Worm (Caenorhabditis elegans) whole organism, L3 larva: Measurements from ENCODE around the gene srz-56.

Experiments
- R02D3.7 ChIP-seq: fragments of 150-350 bp; optimal IDR thresholded peaks from 2 replicates; lab custom pipeline; 2014; ENCODE audit warnings: missing biosample characterization, missing genetic modification characterization
- aly-2 ChIP-seq: fragments of 150-350 bp; optimal IDR thresholded peaks from 2 replicates; lab custom pipeline; 2014; ENCODE audit warnings: missing biosample characterization, missing genetic modification characterization
- ceh-16 ChIP-seq: sonication (generic microtip); optimal IDR thresholded peaks from 2 replicates; lab custom pipeline; 2017; ENCODE audit warnings: missing biosample characterization, missing genetic modification characterization
- ceh-28 ChIP-seq: fragments of 150-350 bp; optimal IDR thresholded peaks from 2 replicates; lab custom pipeline; 2014; ENCODE audit warnings: missing biosample characterization, missing genetic modification reagents, missing genetic modification characterization
- ceh-82 ChIP-seq: fragments of 150-350 bp; optimal IDR thresholded peaks from 2 replicates; lab custom pipeline; 2014; ENCODE audit warnings: missing biosample characterization, missing genetic modification characterization
- ceh-9 ChIP-seq: sonication (generic microtip); optimal IDR thresholded peaks from 2 replicates; lab custom pipeline; 2018; ENCODE audit warnings: missing biosample characterization, missing genetic modification characterization
- egl-27 ChIP-seq: sonication (generic microtip); optimal IDR thresholded peaks from 4 replicates; lab custom pipeline; 2017; ENCODE audit warnings: missing biosample characterization, missing genetic modification reagents, missing genetic modification characterization
- egl-5 ChIP-seq: fragments of 150-350 bp; optimal IDR thresholded peaks from 2 replicates; lab custom pipeline; 2017; ENCODE audit warnings: missing biosample characterization, missing genetic modification reagents, missing genetic modification characterization, inconsistent platforms
- elt-1 ChIP-seq: fragments of 150-350 bp; optimal IDR thresholded peaks from 2 replicates; lab custom pipeline; 2014; ENCODE audit warnings: missing biosample characterization, missing genetic modification characterization
- elt-2 ChIP-seq: sonication (generic microtip); optimal IDR thresholded peaks from 2 replicates; lab custom pipeline; 2016; ENCODE audit warnings: missing genetic modification reagents, mild to moderate bottlenecking, missing genetic modification characterization, missing compliant biosample characterization
- elt-3 ChIP-seq, 3 experiments: fragments of 150-350 bp in 1 of 3; sonication (generic microtip) in 2 of 3; optimal IDR thresholded peaks; 2 replicates in 2 of 3; 4 replicates in 1 of 3; lab custom pipeline; 2014 to 2017; ENCODE audit warnings: missing biosample characterization in 3 of 3, missing genetic modification characterization in 3 of 3
- eor-1 ChIP-seq, 2 experiments: fragments of 150-350 bp; optimal IDR thresholded peaks; 2 replicates each; lab custom pipeline; 2014 to 2018; ENCODE audit warnings: missing biosample characterization in 2 of 2, missing genetic modification characterization in 2 of 2
- fkh-10 ChIP-seq: sonication (generic microtip); optimal IDR thresholded peaks from 2 replicates; lab custom pipeline; 2017; ENCODE audit warnings: missing biosample characterization, missing genetic modification reagents, missing genetic modification characterization
- fos-1 ChIP-seq: fragments of 150-350 bp; optimal IDR thresholded peaks from 2 replicates; lab custom pipeline; 2014; ENCODE audit warnings: missing biosample characterization, missing genetic modification characterization
- hmg-11 ChIP-seq: sonication (generic microtip); optimal IDR thresholded peaks from 2 replicates; lab custom pipeline; 2016; ENCODE audit warnings: missing genetic modification characterization, missing compliant biosample characterization
- jun-1 ChIP-seq: fragments of 150-350 bp; optimal IDR thresholded peaks from 2 replicates; lab custom pipeline; 2014; ENCODE audit warnings: missing biosample characterization, missing genetic modification reagents, missing genetic modification characterization
- lin-15B ChIP-seq: fragments of 150-350 bp; optimal IDR thresholded peaks from 2 replicates; lab custom pipeline; 2014; ENCODE audit warnings: missing biosample characterization, missing genetic modification characterization
- lin-39 ChIP-seq: fragments of 150-350 bp; optimal IDR thresholded peaks from 2 replicates; lab custom pipeline; 2018; ENCODE audit warnings: missing biosample characterization, missing genetic modification reagents, missing genetic modification characterization
- nfya-1 ChIP-seq: sonication (generic microtip); optimal IDR thresholded peaks from 2 replicates; lab custom pipeline; 2017; ENCODE audit warnings: missing genetic modification characterization, mild to moderate bottlenecking, missing compliant biosample characterization, antibody characterized with exemption, moderate library complexity; ENCODE audit not compliant: insufficient read depth
- nhr-11 ChIP-seq: fragments of 150-350 bp; optimal IDR thresholded peaks from 2 replicates; lab custom pipeline; 2014; ENCODE audit warnings: missing biosample characterization, missing genetic modification characterization
- nhr-23 ChIP-seq: fragments of 150-350 bp; optimal IDR thresholded peaks from 2 replicates; lab custom pipeline; 2014; ENCODE audit warnings: missing biosample characterization, missing genetic modification reagents, missing genetic modification characterization
- nhr-28 ChIP-seq: fragments of 150-350 bp; optimal IDR thresholded peaks from 2 replicates; lab custom pipeline; 2014; ENCODE audit warnings: missing biosample characterization, missing genetic modification characterization
- nhr-43 ChIP-seq: sonication (generic microtip); optimal IDR thresholded peaks from 2 replicates; lab custom pipeline; 2016; ENCODE audit warnings: mild to moderate bottlenecking, missing genetic modification characterization, missing compliant biosample characterization; ENCODE audit not compliant: poor library complexity, severe bottlenecking
- nhr-67 ChIP-seq: fragments of 150-350 bp; optimal IDR thresholded peaks from 2 replicates; lab custom pipeline; 2014; ENCODE audit warnings: missing biosample characterization, missing genetic modification characterization
- pqm-1 ChIP-seq: fragments of 150-350 bp; optimal IDR thresholded peaks from 2 replicates; lab custom pipeline; 2017; ENCODE audit warnings: missing biosample characterization, missing genetic modification characterization, inconsistent platforms
- sea-2 ChIP-seq: fragments of 150-350 bp; sonication (generic microtip); optimal IDR thresholded peaks from 4 replicates; lab custom pipeline; 2014; ENCODE audit warnings: missing biosample characterization, missing genetic modification reagents, missing genetic modification characterization
- skn-1 ChIP-seq: fragments of 150-350 bp; optimal IDR thresholded peaks from 2 replicates; lab custom pipeline; 2014; ENCODE audit warnings: missing biosample characterization, missing genetic modification characterization
- snpc-4 ChIP-seq: fragments of 150-350 bp; optimal IDR thresholded peaks from 2 replicates; lab custom pipeline; 2014; ENCODE audit warnings: missing biosample characterization, missing genetic modification characterization
- unc-39 ChIP-seq: sonication (generic microtip); optimal IDR thresholded peaks from 4 replicates; lab custom pipeline; 2017; ENCODE audit warnings: missing biosample characterization, missing genetic modification characterization
- ztf-4 ChIP-seq: fragments of 150-350 bp; optimal IDR thresholded peaks from 2 replicates; lab custom pipeline; 2014; ENCODE audit warnings: missing biosample characterization, missing genetic modification characterization

Gene srz-56

DNA sequence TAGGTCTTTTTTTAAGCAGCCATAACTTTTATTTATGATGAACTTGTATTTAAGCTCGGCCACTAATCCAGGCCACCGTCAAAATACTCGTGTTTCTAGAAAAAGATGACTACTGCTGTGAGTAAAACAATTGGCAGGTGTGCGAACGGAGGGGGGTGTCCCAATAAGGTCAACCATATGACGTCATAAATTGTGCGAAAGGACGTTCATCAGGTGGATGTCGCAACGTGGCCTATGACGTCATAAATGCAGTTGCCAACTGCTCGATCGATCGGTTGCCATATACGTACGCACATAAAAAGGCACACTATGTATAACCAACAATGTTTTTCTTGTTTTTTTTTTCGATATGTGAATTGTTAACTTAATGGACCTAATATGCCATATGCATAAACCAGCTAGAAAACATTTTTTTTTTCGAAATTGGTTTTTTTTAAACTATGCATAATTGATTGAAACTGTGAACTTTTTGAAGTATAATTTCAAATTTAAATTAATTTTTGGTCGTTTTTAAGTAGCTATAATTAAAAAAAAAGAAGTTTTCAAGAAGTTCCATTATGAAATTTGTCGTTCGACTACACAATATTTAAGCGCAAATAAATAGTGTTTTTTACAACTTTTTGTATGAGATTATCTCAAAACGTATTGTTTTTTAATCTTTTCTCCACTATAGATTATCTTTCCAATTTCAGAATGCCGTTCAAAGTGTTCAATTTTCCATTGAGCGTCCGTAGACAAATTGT is 6.2 kb upstream of the srz-56 start, which contains the start of gene C39B5.2:
Gene C39B5.2 (plus strand): TSS at position 693 of the 743 bp plus-strand sequence.
- no peak for TF ChIP-seq nfya-1 (tag; lab: Kevin White, UChicago)
- TF ChIP-seq skn-1: no peak
- no peak for TF ChIP-seq nhr-67 (tag; lab: Kevin White, UChicago)
- no peak for TF ChIP-seq eor-1 (tag; optimal IDR thresholded peaks at IDR 0.05; lab: Kevin White, UChicago)
- no peak for TF ChIP-seq elt-3 (tag; optimal IDR thresholded peaks at IDR 0.05; lab: Kevin White, UChicago)
- no peak for TF ChIP-seq egl-5
- no peak for TF ChIP-seq pqm-1
- TF ChIP-seq sea-2 (GFP tag; lab: Kevin White, UChicago): no peak
- TF ChIP-seq lin-15B (tag; lab: Kevin White, UChicago): no peak
- no peak for TF ChIP-seq fkh-10 (GFP tag; lab: Kevin White, UChicago)
- no peak for TF ChIP-seq nhr-28 (tag; lab: Kevin White, UChicago)
- no peak for TF ChIP-seq aly-2 (tag; lab: Kevin White, UChicago)
- no peak for TF ChIP-seq nhr-11 (tag; lab: Kevin White, UChicago)
- no peak for TF ChIP-seq R02D3.7 (tag; lab: Kevin White, UChicago)
- TF ChIP-seq elt-2 (tag; lab: Kevin White, UChicago): no peak
- no peak for TF ChIP-seq ceh-9
- TF ChIP-seq, all 47 proteins: peak for 0

- TF ChIP-seq jun-1 (tag; lab: Kevin White, UChicago) (peak; percentile 35), pqm-1 (peak; percentile 79), sea-2 (GFP tag; lab: Kevin White, UChicago) (no peak), elt-2 (tag; lab: Kevin White, UChicago) (peak; percentile 93), nhr-28 (tag; lab: Kevin White, UChicago) (no peak)
Measured at ce11 chrIII:2239587-2240144, 905 bp upstream of the srz-56 start, which contains the start of gene C39B5.10. Gene C39B5.10, minus strand, starts transcription at chrIII:2239637.

ce11 chrIII:2243617-2244016 is 3.0 kb downstream of the srz-56 start:
- TF ChIP-seq nhr-43 (no peak), fos-1 (no peak)

- no peak for TF ChIP-seq ceh-28 (tag; lab: Kevin White, UChicago)
- no peak for TF ChIP-seq hmg-11
- no peak for TF ChIP-seq snpc-4 (tag; lab: Kevin White, UChicago)
- TF ChIP-seq ztf-4 (tag; lab: Kevin White, UChicago): no peak
- no peak for TF ChIP-seq pqm-1
- no peak for TF ChIP-seq unc-39 (tag; lab: Kevin White, UChicago)
- no peak for TF ChIP-seq lin-39
Measured at ce11 chrIII:2245727-2246126, 5.2 kb downstream of the srz-56 start, which contains the start of gene srd-67. Gene srd-67, minus strand, starts transcription at chrIII:2245827.

DNA sequence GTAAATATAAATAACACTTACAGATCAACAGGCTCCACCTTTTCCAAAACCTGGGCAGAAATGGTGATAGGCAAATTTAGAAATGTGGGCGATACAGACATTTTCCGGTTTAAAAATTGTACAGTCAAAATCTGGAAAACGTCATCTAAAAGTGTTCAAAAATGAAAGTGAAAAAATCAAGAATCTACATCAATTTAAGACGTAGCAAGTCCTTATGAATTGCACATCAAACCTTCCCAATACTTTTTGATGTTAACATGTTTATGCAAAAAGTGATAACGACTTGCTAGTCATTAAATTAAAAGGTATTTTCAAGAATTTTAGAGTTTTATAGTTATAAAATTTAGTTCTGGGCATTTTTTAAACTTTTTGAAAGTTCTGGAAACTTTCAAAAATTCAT is 10.8 kb downstream of the srz-56 start, which contains the start of gene fbxa-7:
Gene fbxa-7 (minus strand): TSS at position 101 of the 400 bp plus-strand sequence.
- TF ChIP-seq eor-1 (tag; optimal IDR thresholded peaks at IDR 0.05; lab: Kevin White, UChicago) (no peak), pqm-1 (no peak), lin-15B (tag; lab: Kevin White, UChicago) (no peak), elt-1 (tag; lab: Kevin White, UChicago) (no peak), elt-2 (tag; lab: Kevin White, UChicago) (no peak), ceh-82 (tag; lab: Kevin White, UChicago) (no peak), egl-27 (tag; lab: Kevin White, UChicago) (no peak), nhr-23 (tag; lab: Kevin White, UChicago) (no peak), unc-39 (tag; lab: Kevin White, UChicago) (no peak), nhr-28 (tag; lab: Kevin White, UChicago) (no peak)
- TF ChIP-seq, all 47 proteins: peak for 0

DNA sequence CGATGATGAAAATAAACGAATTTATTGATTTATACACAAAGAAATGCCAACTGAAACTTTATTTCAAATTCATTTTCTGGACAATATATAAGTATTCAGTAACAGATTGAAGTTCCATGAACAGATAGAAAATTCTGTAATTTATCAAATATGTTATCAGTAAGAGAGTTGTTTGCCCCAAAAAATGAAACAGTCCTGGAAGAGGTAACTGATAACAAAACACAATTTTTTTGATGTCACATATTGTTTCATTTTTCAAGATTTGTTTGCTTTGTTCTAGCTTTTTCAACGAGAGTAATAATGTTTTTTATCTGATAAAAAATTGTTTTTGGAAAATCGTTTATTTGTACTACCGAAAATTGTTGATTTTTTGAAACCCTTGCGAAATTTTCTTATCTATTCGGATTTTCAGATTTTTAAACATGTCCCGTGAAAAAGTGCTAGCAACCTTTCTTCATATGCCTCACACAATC is 12.5 kb downstream of the srz-56 start, which contains the start of gene fbxa-73:
Gene fbxa-73 (plus strand): TSS at position 423 of the 473 bp plus-strand sequence.
- TF ChIP-seq elt-2 (tag; lab: Kevin White, UChicago): peak; percentile 69
- TF ChIP-seq pqm-1: peak; percentile 35
- no peak for TF ChIP-seq egl-27 (tag; lab: Kevin White, UChicago)
- no peak for TF ChIP-seq ceh-16 (tag; lab: Kevin White, UChicago)
- TF ChIP-seq nhr-28 (tag; lab: Kevin White, UChicago): no peak
